Fruit fly (Drosophila melanogaster): ENCODE data around the gene laf.

Gene laf

DNA sequence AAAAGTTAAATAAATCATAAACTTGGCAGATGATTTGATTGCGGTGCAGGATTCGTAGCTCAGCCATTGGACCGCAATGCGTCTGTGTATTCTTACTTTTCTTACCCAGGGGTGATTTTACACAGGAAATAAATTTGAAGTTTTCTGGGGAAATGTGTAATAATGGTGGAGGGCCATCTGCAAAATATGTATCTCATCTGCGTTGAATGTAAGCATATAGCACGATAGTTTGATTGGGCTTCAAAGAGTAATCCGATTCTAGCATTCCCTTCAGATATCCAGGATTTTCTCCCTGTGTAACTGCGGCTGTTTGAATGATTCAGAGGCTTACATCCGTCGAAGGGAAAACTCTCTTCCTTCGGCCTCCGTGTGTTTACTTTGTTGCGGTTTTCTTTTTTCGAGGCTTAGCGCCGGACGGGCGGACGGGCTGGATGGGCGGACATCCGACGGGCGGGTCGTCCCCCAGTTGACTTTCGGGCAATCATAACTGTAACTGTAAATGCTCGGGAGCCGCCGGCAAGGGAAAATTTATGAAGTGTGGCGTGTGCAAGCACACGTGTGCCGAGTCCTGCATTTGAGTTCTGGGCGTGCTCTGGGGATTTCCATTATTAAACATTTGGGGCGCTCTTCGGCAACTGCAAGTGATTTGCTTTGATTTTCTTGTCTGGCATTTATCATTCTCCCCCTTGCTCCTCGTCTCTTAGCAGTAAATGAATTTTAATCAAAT lies 7.9 kb upstream of the laf start (continued):
- TF ChIP-seq Dp (GFP tag; optimal IDR thresholded peaks at IDR 0.05) = no peak
- no peak for TF ChIP-seq gt (GFP tag; IDR thresholded peaks at IDR 0.05)
- TF ChIP-seq CkIIα-i1 (GFP tag; IDR thresholded peaks at IDR 0.05) = no peak
- no peak for TF ChIP-seq CG6791 (GFP tag; IDR thresholded peaks at IDR 0.05; ENCODE audit: partially characterized antibody)
- TF ChIP-seq mam (GFP tag; optimal IDR thresholded peaks at IDR 0.05) = peak; percentile 41
- TF ChIP-seq rib (GFP tag; IDR thresholded peaks at IDR 0.05) = no peak
- peak; percentile 72 for TF ChIP-seq CG12391 (tag; optimal IDR thresholded peaks at IDR 0.05)
- peak; percentile 21 for TF ChIP-seq kay (GFP tag; optimal IDR thresholded peaks at IDR 0.05)
- peak; percentile 28; the same call in 1 of the 3 replicates for TF ChIP-seq Mrtf (GFP tag; IDR thresholded peaks at IDR 0.05)
- peak; percentile 46 for TF ChIP-seq CG3407 (GFP tag; optimal IDR thresholded peaks at IDR 0.05)
- TF ChIP-seq CG1603 (tag; optimal IDR thresholded peaks at IDR 0.05) = peak; percentile 90
- TF ChIP-seq CG30403 (GFP tag; optimal IDR thresholded peaks at IDR 0.05) = peak; percentile 62
- TF ChIP-seq ems (GFP tag; optimal IDR thresholded peaks at IDR 0.05) = peak; percentile 54
- no peak for TF ChIP-seq CG2129 (GFP tag; IDR thresholded peaks at IDR 0.05; ENCODE audit: partially characterized antibody)
- TF ChIP-seq CG3163 (GFP tag; optimal IDR thresholded peaks at IDR 0.05) = peak; percentile 20
- TF ChIP-seq CG31365 (tag; optimal IDR thresholded peaks at IDR 0.05) = no peak
- peak; percentile 75 for TF ChIP-seq phol (tag; optimal IDR thresholded peaks at IDR 0.05)
- TF ChIP-seq mld (GFP tag; IDR thresholded peaks at IDR 0.05; ENCODE audit: partially characterized antibody) = no peak
- no peak for TF ChIP-seq YL-1 (GFP tag; optimal IDR thresholded peaks at IDR 0.05)
- peak; percentile 77 for TF ChIP-seq az2 (GFP tag; optimal IDR thresholded peaks at IDR 0.05)
- 0 out of 2 replicates have a peak, but pooled peaks have one; percentile 31 for TF ChIP-seq CG9215 (GFP tag; IDR thresholded peaks at IDR 0.05)
- TF ChIP-seq Ravus (GFP tag; IDR thresholded peaks at IDR 0.05) = no peak
- TF ChIP-seq CG1792 (GFP tag; optimal IDR thresholded peaks at IDR 0.05) = peak; percentile 66
- no peak for TF ChIP-seq tup (GFP tag; optimal IDR thresholded peaks at IDR 0.05)
- TF ChIP-seq en (GFP tag; optimal IDR thresholded peaks at IDR 0.05) = peak; percentile 55
- TF ChIP-seq Atf3 (GFP tag; optimal IDR thresholded peaks at IDR 0.05) = peak; percentile 63
- TF ChIP-seq pfk (GFP tag; optimal IDR thresholded peaks at IDR 0.05) = no peak
- TF ChIP-seq ftz-f1 (GFP tag; optimal IDR thresholded peaks at IDR 0.05) = no peak
- no peak for TF ChIP-seq tll (GFP tag; optimal IDR thresholded peaks at IDR 0.05)
- no peak for TF ChIP-seq CG12769 (tag; optimal IDR thresholded peaks at IDR 0.05)
- peak; percentile 69 for TF ChIP-seq CG15601 (tag; optimal IDR thresholded peaks at IDR 0.05)
- TF ChIP-seq CG10274 (GFP tag; optimal IDR thresholded peaks at IDR 0.05) = peak; percentile 20
- TF ChIP-seq vnd (GFP tag; IDR thresholded peaks at IDR 0.05; ENCODE audit: partially characterized antibody) = no peak
- TF ChIP-seq cwo (GFP tag; optimal IDR thresholded peaks at IDR 0.05) = peak; percentile 11
- peak; percentile 73 for TF ChIP-seq Blimp-1 (GFP tag; optimal IDR thresholded peaks at IDR 0.05)
- peak; percentile 42 for TF ChIP-seq CG1024 (GFP tag; IDR thresholded peaks at IDR 0.05)
- TF ChIP-seq CG6272 (GFP tag; IDR thresholded peaks at IDR 0.05) = peak; percentile 38; the same call in 1 of the 2 replicates
- no peak for TF ChIP-seq Fer2 (tag; optimal IDR thresholded peaks at IDR 0.05)
- peak; percentile 66 for TF ChIP-seq CG11695 (GFP tag; IDR thresholded peaks at IDR 0.05)
- no peak for TF ChIP-seq CG9797 (GFP tag; optimal IDR thresholded peaks at IDR 0.05)
- TF ChIP-seq E2f1 (GFP tag; IDR thresholded peaks at IDR 0.05) = peak; percentile 51
- peak; percentile 64 for TF ChIP-seq CG2202 (tag; optimal IDR thresholded peaks at IDR 0.05)
- TF ChIP-seq CG17829 (tag; optimal IDR thresholded peaks at IDR 0.05) = peak; percentile 81
- peak; percentile 68 for TF ChIP-seq grau (tag; optimal IDR thresholded peaks at IDR 0.05)
- TF ChIP-seq lola (GFP tag; optimal IDR thresholded peaks at IDR 0.05) = peak in 1 of 3 experiments; percentile 83
- peak; percentile 74 for TF ChIP-seq gsb-n (tag; optimal IDR thresholded peaks at IDR 0.05)
- TF ChIP-seq CG17912 (GFP tag; optimal IDR thresholded peaks at IDR 0.05) = no peak
- TF ChIP-seq tap (tag; optimal IDR thresholded peaks at IDR 0.05) = peak; percentile 70

Data from whole organism, embryonic.